Worm (Caenorhabditis elegans): ENCODE data around the gene irld-64.

- TF ChIP-seq unc-3 (GFP tag; conservative IDR thresholded peaks at IDR 0.05) (no peak), unc-3 (tag; optimal IDR thresholded peaks at IDR 0.05) (no peak), hlh-15 (tag; optimal IDR thresholded peaks at IDR 0.05) (no peak), ceh-2 (tag; optimal IDR thresholded peaks at IDR 0.05) (no peak), pat-9 (tag; optimal IDR thresholded peaks at IDR 0.05) (no peak), ama-1 (optimal IDR thresholded peaks at IDR 0.05) (no peak), F13H6.1 (tag; optimal IDR thresholded peaks at IDR 0.05) (no peak), ceh-9 (tag; optimal IDR thresholded peaks at IDR 0.05) (no peak), ceh-30 (tag; optimal IDR thresholded peaks at IDR 0.05) (no peak), nhr-11 (tag; optimal IDR thresholded peaks at IDR 0.05) (no peak)
Measured at ce11 chrII:2955656-2956115, 25.3 kb upstream of the irld-64 start, which contains the start of gene irld-48.

Data from whole organism, late embryonic.